Worm (Caenorhabditis elegans) whole organism, midembryonic: ENCODE results near the gene unc-25.

Experiments
- flt-1 ChIP-seq: fragments of 200-800 bp; sonication (Bioruptor generic); IDR thresholded peaks from 2 replicates; pipeline ENCODE4 v1.3.6; 2022; ENCODE audit warnings: missing genetic modification characterization, missing compliant biosample characterization
- klf-2 ChIP-seq: fragments of 200-800 bp; sonication (Bioruptor generic); conservative IDR thresholded peaks from 2 replicates; pipeline ENCODE4 v1.3.6; 2022; ENCODE audit warnings: missing genetic modification reagents, missing genetic modification characterization, missing compliant biosample characterization
- med-1 ChIP-seq: sonication (generic microtip); optimal IDR thresholded peaks from 2 replicates; lab custom pipeline; 2017; ENCODE audit warnings: missing genetic modification characterization, mild to moderate bottlenecking, missing compliant biosample characterization, antibody characterized with exemption, missing genetic modification reagents; ENCODE audit not compliant: insufficient read depth
- ref-1 ChIP-seq: fragments of 200-800 bp; sonication (Bioruptor generic); conservative IDR thresholded peaks from 2 replicates; pipeline ENCODE4 v1.3.6; 2022; ENCODE audit warnings: missing genetic modification reagents, missing genetic modification characterization, missing compliant biosample characterization
- tab-1 ChIP-seq: fragments of 200-800 bp; sonication (Bioruptor generic); IDR thresholded peaks from 2 replicates; pipeline ENCODE4 v1.3.6; 2022; ENCODE audit warnings: missing genetic modification characterization, missing compliant biosample characterization
- ztf-23 ChIP-seq: fragments of 200-800 bp; sonication (Bioruptor generic); IDR thresholded peaks from 2 replicates; pipeline ENCODE4 v1.3.6; 2022; ENCODE audit warnings: missing genetic modification reagents, missing genetic modification characterization, missing compliant biosample characterization
- ztf-29 ChIP-seq: fragments of 200-800 bp; sonication (Bioruptor generic); IDR thresholded peaks from 2 replicates; pipeline ENCODE4 v1.3.6; 2022; ENCODE audit warnings: missing genetic modification reagents, missing genetic modification characterization, missing compliant biosample characterization

- TF ChIP-seq flt-1: no peak
- no peak for TF ChIP-seq ref-1 (GFP tag; lab: Robert Waterston, UW)
- TF ChIP-seq med-1 (GFP tag; lab: Kevin White, UChicago): no peak
- TF ChIP-seq ztf-29: no peak
- TF ChIP-seq klf-2 (GFP tag; lab: Robert Waterston, UW): no peak
- TF ChIP-seq ztf-23 (GFP tag; lab: Robert Waterston, UW): no peak
- TF ChIP-seq tab-1 (GFP tag; lab: Robert Waterston, UW): no peak
These were observed 9.7 kb upstream of the unc-25 start for ce11 chrIII:12932776-12933175.
